Worm (Caenorhabditis elegans) whole organism, mixed stage, embryonic: Measurements from ENCODE around the gene Y53G8B.2.

Experiments used
- ceh-39 ChIP-seq: fragments of 150-350 bp; optimal IDR thresholded peaks from 2 replicates; lab custom pipeline; 2014; ENCODE audit warnings: missing biosample characterization, missing genetic modification characterization
- elt-3 ChIP-seq: fragments of 150-350 bp; optimal IDR thresholded peaks from 2 replicates; lab custom pipeline; 2014; ENCODE audit warnings: missing biosample characterization, missing genetic modification characterization
- nhr-76 ChIP-seq: sonication (generic microtip); optimal IDR thresholded peaks from 2 replicates; lab custom pipeline; 2017; ENCODE audit warnings: missing biosample characterization, missing genetic modification characterization

DNA sequence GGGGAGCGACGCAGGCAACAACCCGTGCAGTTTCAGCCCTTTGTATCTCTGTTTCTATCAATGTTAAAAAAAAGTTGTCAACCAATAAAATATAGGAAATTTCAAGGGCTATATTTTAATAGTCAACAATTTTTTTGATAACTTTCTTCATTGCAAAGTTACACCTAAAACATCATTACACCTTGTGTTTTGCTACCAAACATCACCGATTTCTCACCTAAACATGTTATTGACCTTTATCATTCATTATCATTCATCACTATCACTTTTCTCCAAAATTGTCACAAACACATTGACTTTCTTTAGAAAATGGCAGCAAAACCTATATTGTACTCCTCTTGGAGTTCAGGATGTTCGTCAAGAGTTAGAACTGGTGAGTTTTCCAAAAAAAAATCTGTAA lies 25.3 kb upstream of the Y53G8B.2 start, which contains the start of gene Y53G8B.1:
- TF ChIP-seq ceh-39 (tag; lab: Kevin White, UChicago) = no peak
- TF ChIP-seq elt-3 (tag; lab: Kevin White, UChicago) = no peak
- no peak for TF ChIP-seq nhr-76 (tag; lab: Kevin White, UChicago)
